Fruit fly (Drosophila melanogaster): ENCODE measurements around the gene pkm.
A peak's percentile ranks its signal among the peaks of the same experiment; 100 is the strongest.

The pkm gene

DNA sequence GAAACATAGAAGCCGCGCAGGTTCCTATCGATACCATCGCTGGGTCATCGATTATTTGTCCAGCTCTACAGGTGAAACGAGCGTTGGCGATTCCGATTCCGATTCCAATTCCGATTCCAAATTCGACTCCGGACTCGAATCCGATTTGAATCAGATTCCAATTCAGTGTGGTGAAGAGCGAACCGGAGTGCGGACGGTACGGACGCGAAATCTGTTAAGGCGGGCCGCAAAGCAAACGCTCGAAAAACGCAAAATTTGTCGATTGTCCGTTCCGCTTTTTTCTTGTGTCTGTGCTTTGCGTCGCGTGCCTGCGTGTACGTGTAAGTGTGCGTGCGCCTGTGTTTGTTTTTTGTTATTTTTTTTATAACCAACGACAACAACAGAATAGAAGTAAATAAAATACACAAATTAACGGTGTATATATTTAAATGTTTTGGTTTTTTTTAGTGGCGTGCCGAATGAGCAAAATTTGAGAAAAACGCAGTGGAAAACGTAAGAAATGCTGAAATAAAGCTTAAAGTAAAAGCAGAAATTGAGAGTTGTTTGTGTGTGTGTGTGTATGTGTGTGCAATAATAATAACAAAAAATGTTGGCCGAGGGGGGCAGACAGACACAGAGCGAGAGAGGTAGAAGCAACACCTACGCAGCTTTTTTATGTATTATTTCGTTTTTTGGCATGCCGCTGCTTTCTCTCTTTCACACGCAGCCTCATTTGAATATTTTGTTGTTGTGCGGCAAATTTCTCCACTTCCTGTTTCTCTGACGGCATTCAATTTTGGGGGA lies 38.1 kb upstream of the pkm start, which contains the start of gene Ptp10D:
TSS of gene Ptp10D (plus strand) at position 150 of the 783 bp plus-strand sequence.
- TF ChIP-seq gem (tag; optimal IDR thresholded peaks at IDR 0.05) (no peak), sd (tag; optimal IDR thresholded peaks at IDR 0.05) (peak; percentile 58), dpn (GFP tag; optimal IDR thresholded peaks at IDR 0.05) (peak in 1 of 2 experiments; percentile 30), CG18599 (GFP tag; optimal IDR thresholded peaks at IDR 0.05) (peak; percentile 41), CG9727 (GFP tag; optimal IDR thresholded peaks at IDR 0.05) (no peak), CG2875 (GFP tag; optimal IDR thresholded peaks at IDR 0.05) (peak; percentile 21), CG5953 (GFP tag; IDR thresholded peaks at IDR 0.05) (peak; percentile 40; the same call in 1 of the 2 replicates), hbn (GFP tag; IDR thresholded peaks at IDR 0.05; ENCODE audit: partially characterized antibody) (peak; percentile 59), Bdp1 (GFP tag; optimal IDR thresholded peaks at IDR 0.05) (peak; percentile 21), Sry-δ (GFP tag; optimal IDR thresholded peaks at IDR 0.05) (peak; percentile 89), CG32772 (GFP tag; IDR thresholded peaks at IDR 0.05) (no peak), Doc3 (GFP tag; IDR thresholded peaks at IDR 0.05; ENCODE audit: partially characterized antibody) (peak; percentile 72; the same call in 2 of the 3 replicates), hth (optimal IDR thresholded peaks at IDR 0.05) (no peak), unc-4 (GFP tag; IDR thresholded peaks at IDR 0.05; ENCODE audit: partially characterized antibody) (peak; percentile 83), hkb (optimal IDR thresholded peaks at IDR 0.05) (no peak), hkb (GFP tag; IDR thresholded peaks at IDR 0.05) (no peak), Nf-YC (tag; optimal IDR thresholded peaks at IDR 0.05) (peak; percentile 37), chm (GFP tag; IDR thresholded peaks at IDR 0.05) (peak; percentile 73), insv (GFP tag; optimal IDR thresholded peaks at IDR 0.05) (peak; percentile 55 to 95), HmgZ (tag; optimal IDR thresholded peaks at IDR 0.05) (peak; percentile 40), repo (GFP tag; optimal IDR thresholded peaks at IDR 0.05) (no peak), Hand (GFP tag; optimal IDR thresholded peaks at IDR 0.05) (peak; percentile 42), en (GFP tag; optimal IDR thresholded peaks at IDR 0.05) (peak; percentile 2), Med (GFP tag) (peak; percentile 91), Usf (GFP tag; optimal IDR thresholded peaks at IDR 0.05) (no peak), CG17568 (GFP tag; optimal IDR thresholded peaks at IDR 0.05) (no peak), CG7987 (GFP tag; optimal IDR thresholded peaks at IDR 0.05) (peak; percentile 42), org-1 (GFP tag; optimal IDR thresholded peaks at IDR 0.05) (no peak), H2.0 (GFP tag; IDR thresholded peaks at IDR 0.05) (no peak), CG18764 (GFP tag; optimal IDR thresholded peaks at IDR 0.05) (no peak), chinmo (GFP tag; IDR thresholded peaks at IDR 0.05; ENCODE audit: partially characterized antibody) (peak; percentile 84), phol (tag; optimal IDR thresholded peaks at IDR 0.05) (no peak), Rfx (GFP tag; IDR thresholded peaks at IDR 0.05) (peak; percentile 24; the same call in 1 of the 2 replicates), CG14014 (GFP tag; IDR thresholded peaks at IDR 0.05) (peak; percentile 16; the same call in 1 of the 2 replicates), Dll (GFP tag; IDR thresholded peaks at IDR 0.05; ENCODE audit: partially characterized antibody) (peak; percentile 83; the same call in 3 of the 4 replicates), caup (GFP tag; optimal IDR thresholded peaks at IDR 0.05; ENCODE audit: severe bottlenecking) (peak; percentile 54), ato (GFP tag; IDR thresholded peaks at IDR 0.05; ENCODE audit: partially characterized antibody) (peak; percentile 85), nerfin-1 (tag; optimal IDR thresholded peaks at IDR 0.05) (peak; percentile 16), row (GFP tag; IDR thresholded peaks at IDR 0.05) (peak; percentile 36; the same call in 2 of the 3 replicates), CG10979 (tag; optimal IDR thresholded peaks at IDR 0.05) (no peak), p53 (GFP tag; optimal IDR thresholded peaks at IDR 0.05) (no peak), CG32532 (GFP tag; IDR thresholded peaks at IDR 0.05) (peak; percentile 30), CG8924 (tag; optimal IDR thresholded peaks at IDR 0.05) (peak; percentile 57), vnd (GFP tag; IDR thresholded peaks at IDR 0.05; ENCODE audit: partially characterized antibody) (peak; percentile 87), pb (GFP tag; optimal IDR thresholded peaks at IDR 0.05) (no peak), CG16863 (GFP tag; optimal IDR thresholded peaks at IDR 0.05) (no peak), ranshi (GFP tag; IDR thresholded peaks at IDR 0.05) (peak; percentile 23; the same call in 1 of the 2 replicates), scrt (GFP tag; optimal IDR thresholded peaks at IDR 0.05) (peak; percentile 22)
